Worm (Caenorhabditis elegans) whole organism, L3 larva: ENCODE measurements around the gene abu-10.

ENCODE experiments used
- lin-15B ChIP-seq: fragments of 150-350 bp; optimal IDR thresholded peaks from 2 replicates; lab custom pipeline; 2014; ENCODE audit warnings: missing biosample characterization, missing genetic modification characterization
- nhr-11 ChIP-seq: fragments of 150-350 bp; optimal IDR thresholded peaks from 2 replicates; lab custom pipeline; 2014; ENCODE audit warnings: missing biosample characterization, missing genetic modification characterization
- nhr-12 ChIP-seq: fragments of 150-350 bp; optimal IDR thresholded peaks from 2 replicates; lab custom pipeline; 2014; ENCODE audit warnings: missing biosample characterization, missing genetic modification characterization
- nhr-25 ChIP-seq: sonication (generic microtip); optimal IDR thresholded peaks from 2 replicates; lab custom pipeline; 2017; ENCODE audit warnings: missing biosample characterization, missing genetic modification characterization
- ztf-11 ChIP-seq: fragments of 150-350 bp; optimal IDR thresholded peaks from 2 replicates; lab custom pipeline; 2014; ENCODE audit warnings: missing biosample characterization, missing genetic modification characterization

ce11 chrX:3833964-3834840 is 36.2 kb downstream of the abu-10 start:
- TF ChIP-seq lin-15B (tag; lab: Kevin White, UChicago) (no peak), nhr-25 (no peak), nhr-12 (tag; lab: Kevin White, UChicago) (no peak), ztf-11 (no peak), nhr-11 (tag; lab: Kevin White, UChicago) (no peak)
